Fruit fly (Drosophila melanogaster): ENCODE measurements around the gene CG17919.

CG17919 gene

DNA sequence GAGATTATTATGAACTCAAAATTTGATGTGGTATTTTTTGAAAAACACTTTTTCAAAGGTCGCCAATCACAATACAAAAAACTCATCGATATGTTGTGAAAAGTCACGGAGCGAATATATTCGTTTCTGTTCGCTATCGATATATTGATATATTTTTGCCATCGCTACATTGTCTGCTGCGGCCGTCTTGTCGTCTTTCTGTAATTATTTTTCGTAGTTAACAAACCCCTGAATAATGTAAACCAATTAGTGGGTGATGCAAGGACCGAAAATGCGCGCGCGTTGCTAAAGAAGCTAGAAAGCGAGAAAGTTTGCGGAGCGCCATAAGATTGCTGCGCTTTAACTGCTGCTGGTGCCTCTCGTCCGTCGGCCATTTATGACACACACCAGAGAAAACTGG is 6.9 kb downstream of the CG17919 start, which contains the start of gene Pak (continued):
- TF ChIP-seq CG16815 (GFP tag; optimal IDR thresholded peaks at IDR 0.05) (no peak), CG7963 (GFP tag; IDR thresholded peaks at IDR 0.05; ENCODE audit: partially characterized antibody) (peak; percentile 89), CG30020 (tag; optimal IDR thresholded peaks at IDR 0.05) (peak; percentile 57), CG7928 (GFP tag; optimal IDR thresholded peaks at IDR 0.05) (no peak), CG3407 (GFP tag; optimal IDR thresholded peaks at IDR 0.05) (no peak), CG17186 (GFP tag; optimal IDR thresholded peaks at IDR 0.05) (peak; percentile 25), Abd-B (GFP tag; optimal IDR thresholded peaks at IDR 0.05) (peak; percentile 12), stwl (tag; optimal IDR thresholded peaks at IDR 0.05) (peak; percentile 70), Sry-δ (GFP tag; optimal IDR thresholded peaks at IDR 0.05) (peak; percentile 97), zfh2 (GFP tag; optimal IDR thresholded peaks at IDR 0.05) (peak; percentile 7), trem (tag; optimal IDR thresholded peaks at IDR 0.05) (peak; percentile 54), CG10147 (GFP tag; optimal IDR thresholded peaks at IDR 0.05) (no peak), HmgZ (tag; optimal IDR thresholded peaks at IDR 0.05) (peak; percentile 33), CG2129 (GFP tag; IDR thresholded peaks at IDR 0.05; ENCODE audit: partially characterized antibody) (peak; percentile 76), CG15601 (tag; optimal IDR thresholded peaks at IDR 0.05) (peak; percentile 3), eyg (GFP tag; optimal IDR thresholded peaks at IDR 0.05) (peak; percentile 33), jumu (GFP tag; optimal IDR thresholded peaks at IDR 0.05) (peak; percentile 1), nerfin-2 (GFP tag; IDR thresholded peaks at IDR 0.05; ENCODE audit: partially characterized antibody) (peak; percentile 82), danr (GFP tag; IDR thresholded peaks at IDR 0.05) (no peak), Dip2 (GFP tag; IDR thresholded peaks at IDR 0.05) (no peak), pzg (GFP tag; optimal IDR thresholded peaks at IDR 0.05) (peak; percentile 77), onecut (GFP tag; IDR thresholded peaks at IDR 0.05) (no peak), ci (GFP tag; IDR thresholded peaks at IDR 0.05) (0 out of 3 replicates have a peak, but pooled peaks have one; percentile 20), cg (GFP tag; optimal IDR thresholded peaks at IDR 0.05) (no peak), abd-A (tag; optimal IDR thresholded peaks at IDR 0.05) (no peak), da (GFP tag; optimal IDR thresholded peaks at IDR 0.05) (peak; percentile 11), CG14710 (tag; optimal IDR thresholded peaks at IDR 0.05) (peak; percentile 43), Dll (GFP tag; IDR thresholded peaks at IDR 0.05; ENCODE audit: partially characterized antibody) (peak; percentile 94), slp2 (GFP tag; optimal IDR thresholded peaks at IDR 0.05) (no peak), YL-1 (GFP tag; optimal IDR thresholded peaks at IDR 0.05) (peak; percentile 15), grau (tag; optimal IDR thresholded peaks at IDR 0.05) (no peak), unpg (GFP tag; optimal IDR thresholded peaks at IDR 0.05) (no peak), CG8290 (GFP tag; optimal IDR thresholded peaks at IDR 0.05) (peak; percentile 43), CG8290 (tag; optimal IDR thresholded peaks at IDR 0.05) (peak in 1 of 2 experiments; percentile 56), knrl (GFP tag; IDR thresholded peaks at IDR 0.05; ENCODE audit: partially characterized antibody) (peak; percentile 95), Jarid2 (GFP tag; optimal IDR thresholded peaks at IDR 0.05) (no peak), hkb (optimal IDR thresholded peaks at IDR 0.05) (no peak), hkb (GFP tag; IDR thresholded peaks at IDR 0.05) (no peak), slbo (GFP tag; IDR thresholded peaks at IDR 0.05) (peak; percentile 33; the same call in 1 of the 2 replicates), CG12659 (GFP tag; optimal IDR thresholded peaks at IDR 0.05) (peak; percentile 62), ttk (GFP tag; IDR thresholded peaks at IDR 0.05) (no peak), disco-r (GFP tag; optimal IDR thresholded peaks at IDR 0.05) (no peak), vnd (GFP tag; IDR thresholded peaks at IDR 0.05; ENCODE audit: partially characterized antibody) (peak; percentile 95), CG13287 (GFP tag; IDR thresholded peaks at IDR 0.05; ENCODE audit: partially characterized antibody) (peak; percentile 95), Scr (GFP tag; IDR thresholded peaks at IDR 0.05; ENCODE audit: partially characterized antibody) (peak; percentile 93), eve (GFP tag; optimal IDR thresholded peaks at IDR 0.05) (no peak), CG13624 (GFP tag; optimal IDR thresholded peaks at IDR 0.05) (no peak), unc-4 (GFP tag; IDR thresholded peaks at IDR 0.05; ENCODE audit: partially characterized antibody) (peak; percentile 94), chinmo (GFP tag; IDR thresholded peaks at IDR 0.05; ENCODE audit: partially characterized antibody) (peak; percentile 89; the same call in 2 of the 4 replicates), HLH4C (GFP tag; IDR thresholded peaks at IDR 0.05; ENCODE audit: partially characterized antibody) (peak; percentile 90)

Measured in whole organism, embryonic.